Fruit fly (Drosophila melanogaster): ENCODE measurements around the gene CG5276.

CG5276 gene

DNA sequence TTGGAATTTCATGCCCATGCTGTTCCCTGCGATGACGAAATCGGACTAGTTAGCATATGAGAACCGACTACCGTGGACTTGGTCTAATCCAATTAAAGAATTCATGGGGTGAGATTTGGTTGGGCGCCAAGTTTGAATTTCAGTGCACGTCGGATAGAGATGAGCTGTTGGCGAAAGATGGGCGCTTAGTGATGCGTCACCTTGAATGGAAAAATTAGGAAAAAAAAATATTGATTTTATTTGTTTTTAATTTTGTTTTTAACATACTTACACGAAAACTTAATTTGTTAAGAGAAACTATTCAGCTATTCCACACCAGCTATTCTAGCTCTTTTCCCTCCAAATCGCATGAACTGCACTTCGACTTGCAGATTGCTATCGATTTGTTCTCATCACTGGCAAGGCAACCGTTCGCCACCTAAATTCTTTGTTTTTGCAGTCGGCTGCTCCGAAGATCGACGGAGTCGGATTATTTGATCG, 9.9 kb upstream of the CG5276 start, which contains the start of the genes ninaG and Sptz (continued):
- TF ChIP-seq CG10462 (GFP tag; optimal IDR thresholded peaks at IDR 0.05) (peak; percentile 95), Doc3 (GFP tag; IDR thresholded peaks at IDR 0.05; ENCODE audit: partially characterized antibody) (no peak), pros (GFP tag; optimal IDR thresholded peaks at IDR 0.05) (no peak), Fer3 (tag; optimal IDR thresholded peaks at IDR 0.05) (peak; percentile 91), sens-2 (GFP tag; IDR thresholded peaks at IDR 0.05) (peak; percentile 85), gt (GFP tag; IDR thresholded peaks at IDR 0.05) (peak; percentile 87), CG17802 (tag; optimal IDR thresholded peaks at IDR 0.05) (peak; percentile 83), CG7372 (GFP tag; IDR thresholded peaks at IDR 0.05) (peak; percentile 93), CG8281 (tag; optimal IDR thresholded peaks at IDR 0.05) (peak; percentile 63), lab (GFP tag; optimal IDR thresholded peaks at IDR 0.05) (peak; percentile 94), prd (optimal IDR thresholded peaks at IDR 0.05) (no peak), prd (GFP tag; IDR thresholded peaks at IDR 0.05) (peak; percentile 99), toy (GFP tag; IDR thresholded peaks at IDR 0.05) (peak; percentile 81), CG3407 (GFP tag; optimal IDR thresholded peaks at IDR 0.05) (peak; percentile 83), eve (GFP tag; optimal IDR thresholded peaks at IDR 0.05) (peak in 1 of 2 experiments; percentile 86), Sox102F (GFP tag; optimal IDR thresholded peaks at IDR 0.05) (peak; percentile 92), rib (GFP tag; IDR thresholded peaks at IDR 0.05) (peak; percentile 83), otp (GFP tag; IDR thresholded peaks at IDR 0.05) (peak; percentile 92), CG15011 (GFP tag; optimal IDR thresholded peaks at IDR 0.05) (peak; percentile 75), Awh (GFP tag; IDR thresholded peaks at IDR 0.05) (peak; percentile 88), lola (GFP tag; optimal IDR thresholded peaks at IDR 0.05) (peak in 1 of 3 experiments; percentile 92), CG31388 (GFP tag; optimal IDR thresholded peaks at IDR 0.05) (peak; percentile 89), org-1 (GFP tag; optimal IDR thresholded peaks at IDR 0.05) (peak; percentile 78), tll (GFP tag; optimal IDR thresholded peaks at IDR 0.05) (peak in 1 of 2 experiments; percentile 26), btn (GFP tag; optimal IDR thresholded peaks at IDR 0.05) (peak; percentile 76), CG34376 (GFP tag; optimal IDR thresholded peaks at IDR 0.05) (peak; percentile 74), Rfx (GFP tag; IDR thresholded peaks at IDR 0.05) (peak; percentile 98), CkIIα-i1 (GFP tag; IDR thresholded peaks at IDR 0.05) (peak; percentile 74), Tbp (GFP tag; optimal IDR thresholded peaks at IDR 0.05) (no peak), ken (GFP tag; IDR thresholded peaks at IDR 0.05) (peak; percentile 96), chinmo (GFP tag; IDR thresholded peaks at IDR 0.05; ENCODE audit: partially characterized antibody) (0 out of 4 replicates have a peak, but pooled peaks have one; percentile 52), Usf (GFP tag; optimal IDR thresholded peaks at IDR 0.05) (peak; percentile 91), luna (GFP tag; optimal IDR thresholded peaks at IDR 0.05) (peak; percentile 74), usp (GFP tag; optimal IDR thresholded peaks at IDR 0.05) (no peak), CG13624 (GFP tag; optimal IDR thresholded peaks at IDR 0.05) (peak; percentile 95), CG4854 (GFP tag; optimal IDR thresholded peaks at IDR 0.05) (no peak), CG3838 (GFP tag; optimal IDR thresholded peaks at IDR 0.05) (peak; percentile 89), CG10267 (tag; optimal IDR thresholded peaks at IDR 0.05) (peak; percentile 88), CG13287 (GFP tag; IDR thresholded peaks at IDR 0.05; ENCODE audit: partially characterized antibody) (peak; percentile 64), NC2β (GFP tag; optimal IDR thresholded peaks at IDR 0.05) (peak; percentile 89), CG8359 (GFP tag; optimal IDR thresholded peaks at IDR 0.05; ENCODE audit: borderline replicate concordance) (peak; percentile 56), Deaf1 (tag; optimal IDR thresholded peaks at IDR 0.05) (peak; percentile 82), ato (GFP tag; IDR thresholded peaks at IDR 0.05; ENCODE audit: partially characterized antibody) (no peak), CG11247 (GFP tag; IDR thresholded peaks at IDR 0.05) (peak; percentile 95), CG34422 (GFP tag; IDR thresholded peaks at IDR 0.05) (peak; percentile 97), Mrtf (GFP tag; IDR thresholded peaks at IDR 0.05) (peak; percentile 90), bcd (GFP tag; optimal IDR thresholded peaks at IDR 0.05) (peak; percentile 94), HmgD (GFP tag; optimal IDR thresholded peaks at IDR 0.05) (peak; percentile 86), nom (GFP tag; optimal IDR thresholded peaks at IDR 0.05) (no peak), trh (GFP tag; optimal IDR thresholded peaks at IDR 0.05) (peak; percentile 90)

Measured in whole organism, embryonic.